Worm (Caenorhabditis elegans) whole organism, mixed stage, embryonic: ENCODE results near the gene F53H4.4.
A peak's percentile ranks its signal among the peaks of the same experiment; 100 is the strongest.

Source experiments
- M03D4.4 ChIP-seq: sonication (generic microtip); optimal IDR thresholded peaks from 2 replicates; lab custom pipeline; 2017; ENCODE audit warnings: mild to moderate bottlenecking, missing genetic modification characterization, missing compliant biosample characterization
- bed-3 ChIP-seq: fragments of 200-800 bp; sonication (Bioruptor generic); optimal IDR thresholded peaks from 3 replicates; lab custom pipeline; 2018; ENCODE audit warnings: mild to moderate bottlenecking, missing genetic modification characterization, moderate library complexity, missing compliant biosample characterization
- blmp-1 ChIP-seq: fragments of 150-350 bp; optimal IDR thresholded peaks from 2 replicates; lab custom pipeline; 2014; ENCODE audit warnings: missing biosample characterization, missing genetic modification characterization
- ceh-39 ChIP-seq: fragments of 150-350 bp; optimal IDR thresholded peaks from 2 replicates; lab custom pipeline; 2014; ENCODE audit warnings: missing biosample characterization, missing genetic modification characterization
- ceh-43 ChIP-seq: fragments of 200-800 bp; sonication (Bioruptor generic); optimal IDR thresholded peaks from 2 replicates; lab custom pipeline; 2018; ENCODE audit warnings: mild to moderate bottlenecking, missing genetic modification characterization, moderate library complexity, missing compliant biosample characterization
- ceh-83 ChIP-seq: fragments of 200-800 bp; sonication (Bioruptor generic); optimal IDR thresholded peaks from 2 replicates; lab custom pipeline; 2018; ENCODE audit warnings: mild to moderate bottlenecking, missing genetic modification characterization, missing compliant biosample characterization
- ces-1 ChIP-seq: fragments of 150-350 bp; optimal IDR thresholded peaks from 2 replicates; lab custom pipeline; 2014; ENCODE audit warnings: missing biosample characterization, missing genetic modification reagents, missing genetic modification characterization
- cnd-1 ChIP-seq: fragments of 200-800 bp; sonication (Bioruptor generic); optimal IDR thresholded peaks from 2 replicates; lab custom pipeline; 2018; ENCODE audit warnings: mild to moderate bottlenecking, missing genetic modification characterization, missing compliant biosample characterization
- drap-1 ChIP-seq: fragments of 200-800 bp; sonication (Bioruptor generic); optimal IDR thresholded peaks from 3 replicates; lab custom pipeline; 2018; ENCODE audit warnings: mild to moderate bottlenecking, missing genetic modification characterization, missing compliant biosample characterization
- elt-1 ChIP-seq: sonication (generic microtip); optimal IDR thresholded peaks from 2 replicates; lab custom pipeline; 2017; ENCODE audit warnings: missing genetic modification characterization, mild to moderate bottlenecking, missing compliant biosample characterization, antibody characterized with exemption, moderate library complexity, borderline replicate concordance; ENCODE audit not compliant: insufficient read depth
- elt-3 ChIP-seq: fragments of 150-350 bp; optimal IDR thresholded peaks from 2 replicates; lab custom pipeline; 2014; ENCODE audit warnings: missing biosample characterization, missing genetic modification characterization
- flh-1 ChIP-seq: fragments of 200-800 bp; sonication (Bioruptor generic); optimal IDR thresholded peaks from 2 replicates; lab custom pipeline; 2018; ENCODE audit warnings: mild to moderate bottlenecking, missing genetic modification characterization, moderate library complexity, missing compliant biosample characterization
- ham-2 ChIP-seq: fragments of 200-800 bp; sonication (Bioruptor generic); optimal IDR thresholded peaks from 2 replicates; lab custom pipeline; 2018; ENCODE audit warnings: mild to moderate bottlenecking, missing genetic modification characterization, missing compliant biosample characterization
- hlh-1 ChIP-seq: fragments of 150-350 bp; optimal IDR thresholded peaks from 2 replicates; lab custom pipeline; 2014; ENCODE audit warnings: missing biosample characterization, missing genetic modification reagents, missing genetic modification characterization
- lin-13 ChIP-seq: fragments of 150-350 bp; optimal IDR thresholded peaks from 2 replicates; lab custom pipeline; 2014; ENCODE audit warnings: missing biosample characterization, missing genetic modification characterization
- lin-32 ChIP-seq: fragments of 200-800 bp; sonication (Bioruptor generic); optimal IDR thresholded peaks from 2 replicates; lab custom pipeline; 2018; ENCODE audit warnings: mild to moderate bottlenecking, missing genetic modification characterization, missing compliant biosample characterization
- lsy-2 ChIP-seq: fragments of 150-350 bp; optimal IDR thresholded peaks from 2 replicates; lab custom pipeline; 2014; ENCODE audit warnings: missing biosample characterization, missing genetic modification characterization
- mab-5 ChIP-seq: fragments of 150-350 bp; optimal IDR thresholded peaks from 2 replicates; lab custom pipeline; 2014; ENCODE audit warnings: missing biosample characterization, missing genetic modification characterization
- mep-1 ChIP-seq: fragments of 150-350 bp; optimal IDR thresholded peaks from 2 replicates; lab custom pipeline; 2017; ENCODE audit warnings: missing biosample characterization, missing genetic modification reagents, missing genetic modification characterization, inconsistent platforms
- mls-2 ChIP-seq: sonication (generic microtip); optimal IDR thresholded peaks from 2 replicates; lab custom pipeline; 2016; ENCODE audit warnings: mild to moderate bottlenecking, missing genetic modification characterization, moderate library complexity, missing compliant biosample characterization
- nhr-12 ChIP-seq: fragments of 150-350 bp; optimal IDR thresholded peaks from 2 replicates; lab custom pipeline; 2014; ENCODE audit warnings: missing biosample characterization, missing genetic modification characterization
- nhr-2 ChIP-seq: fragments of 150-350 bp; optimal IDR thresholded peaks from 2 replicates; lab custom pipeline; 2014; ENCODE audit warnings: missing biosample characterization, missing genetic modification characterization
- nhr-237 ChIP-seq: fragments of 150-350 bp; optimal IDR thresholded peaks from 2 replicates; lab custom pipeline; 2014; ENCODE audit warnings: missing biosample characterization, missing genetic modification characterization
- nhr-28 ChIP-seq: fragments of 150-350 bp; optimal IDR thresholded peaks from 2 replicates; lab custom pipeline; 2014; ENCODE audit warnings: missing biosample characterization, missing genetic modification characterization
- nhr-76 ChIP-seq: sonication (generic microtip); optimal IDR thresholded peaks from 2 replicates; lab custom pipeline; 2017; ENCODE audit warnings: missing biosample characterization, missing genetic modification characterization
- pha-4 ChIP-seq: fragments of 150-350 bp; optimal IDR thresholded peaks from 2 replicates; lab custom pipeline; 2018; ENCODE audit warnings: missing biosample characterization, missing genetic modification reagents, missing genetic modification characterization
- sem-2 ChIP-seq: fragments of 200-800 bp; sonication (Bioruptor generic); optimal IDR thresholded peaks from 2 replicates; lab custom pipeline; 2018; ENCODE audit warnings: mild to moderate bottlenecking, missing genetic modification characterization, missing compliant biosample characterization
- snpc-4 ChIP-seq: fragments of 150-350 bp; optimal IDR thresholded peaks from 2 replicates; lab custom pipeline; 2014; ENCODE audit warnings: missing biosample characterization, missing genetic modification characterization
- sptf-1 ChIP-seq: sonication (generic microtip); optimal IDR thresholded peaks from 2 replicates; lab custom pipeline; 2017; ENCODE audit warnings: mild to moderate bottlenecking, missing genetic modification characterization, moderate library complexity, missing compliant biosample characterization
- tbx-8 ChIP-seq: fragments of 200-800 bp; sonication (Bioruptor generic); optimal IDR thresholded peaks from 2 replicates; lab custom pipeline; 2018; ENCODE audit warnings: mild to moderate bottlenecking, missing genetic modification characterization, moderate library complexity, missing compliant biosample characterization
- unc-120 ChIP-seq: sonication (generic microtip); optimal IDR thresholded peaks from 2 replicates; lab custom pipeline; 2017; ENCODE audit warnings: missing genetic modification characterization, missing compliant biosample characterization; ENCODE audit not compliant: poor library complexity, severe bottlenecking
- unc-39 ChIP-seq: fragments of 150-350 bp; optimal IDR thresholded peaks from 2 replicates; lab custom pipeline; 2014; ENCODE audit warnings: missing biosample characterization, missing genetic modification characterization
- unc-62 ChIP-seq: fragments of 150-350 bp; optimal IDR thresholded peaks from 2 replicates; lab custom pipeline; 2014; ENCODE audit warnings: missing biosample characterization, missing genetic modification reagents, missing genetic modification characterization
- zip-8 ChIP-seq: fragments of 150-350 bp; optimal IDR thresholded peaks from 2 replicates; lab custom pipeline; 2014; ENCODE audit warnings: missing biosample characterization, missing genetic modification characterization
- ztf-11 ChIP-seq: fragments of 150-350 bp; optimal IDR thresholded peaks from 2 replicates; lab custom pipeline; 2014; ENCODE audit warnings: missing biosample characterization, missing genetic modification characterization

F53H4.4 gene

ce11 chrX:15831537-15831936 lies 34.6 kb upstream of the F53H4.4 start:
- TF ChIP-seq lin-13 (tag; lab: Kevin White, UChicago) (no peak), zip-8 (tag; lab: Kevin White, UChicago) (peak; percentile 93)

ce11 chrX:15838496-15838948 lies 27.7 kb upstream of the F53H4.4 start, which contains the start of gene acox-1.6:
TSS of gene acox-1.6 (minus strand) at chrX:15838546.
- TF ChIP-seq elt-1 (tag; lab: Kevin White, UChicago): no peak
- no peak for TF ChIP-seq tbx-8
- TF ChIP-seq pha-4 (tag; lab: Kevin White, UChicago): no peak
- TF ChIP-seq nhr-12 (tag; lab: Kevin White, UChicago): no peak
- TF ChIP-seq hlh-1: no peak
- no peak for TF ChIP-seq ceh-83 (GFP tag; lab: Kevin White, UChicago)
- TF ChIP-seq nhr-28 (tag; lab: Kevin White, UChicago): no peak
- no peak for TF ChIP-seq lin-13 (tag; lab: Kevin White, UChicago)
- TF ChIP-seq nhr-2: no peak
- TF ChIP-seq flh-1 (GFP tag; lab: Kevin White, UChicago): no peak
- TF ChIP-seq unc-39 (tag; lab: Kevin White, UChicago): no peak
- no peak for TF ChIP-seq mep-1 (tag; lab: Kevin White, UChicago)

DNA sequence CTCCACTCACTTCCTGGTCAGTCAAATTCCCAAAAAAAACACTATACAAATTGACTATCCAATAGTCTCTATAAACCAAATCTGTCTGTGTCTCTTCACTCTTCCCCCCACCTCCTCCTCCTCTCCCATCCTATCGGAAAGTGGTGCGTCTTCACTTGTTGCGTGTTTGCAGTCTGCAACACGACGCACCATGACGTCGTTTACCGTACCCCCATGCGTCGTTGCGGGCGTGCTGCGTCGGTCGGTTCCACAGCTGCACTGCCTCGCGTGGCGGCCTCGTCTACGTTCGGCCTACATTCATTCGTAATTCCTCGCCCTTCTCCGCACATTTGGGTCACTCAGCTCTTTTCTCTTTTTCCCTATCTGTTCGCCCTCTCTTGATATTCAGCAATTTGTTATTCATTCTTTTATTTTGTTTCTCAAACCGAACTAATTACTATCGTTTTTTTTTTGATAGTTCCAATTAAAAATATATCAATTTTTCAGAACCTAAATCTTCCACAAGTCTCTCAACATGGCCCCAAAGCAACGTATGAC lies 25.0 kb upstream of the F53H4.4 start, which contains the start of gene serp-1.1:
TSS of gene serp-1.1 (plus strand) at position 487 of the 537 bp plus-strand sequence.
- TF ChIP-seq nhr-2: peak; percentile 64
- peak; percentile 83 for TF ChIP-seq nhr-12 (tag; lab: Kevin White, UChicago)
- TF ChIP-seq elt-3 (tag; lab: Kevin White, UChicago): peak; percentile 78
- peak; percentile 99 for TF ChIP-seq lin-13 (tag; lab: Kevin White, UChicago)
- TF ChIP-seq lin-32 (GFP tag; lab: Kevin White, UChicago): no peak
- TF ChIP-seq unc-62 (GFP tag; lab: Kevin White, UChicago): peak; percentile 78
- TF ChIP-seq mep-1 (tag; lab: Kevin White, UChicago): peak; percentile 96
- peak; percentile 90 for TF ChIP-seq mls-2 (tag; lab: Kevin White, UChicago)
- TF ChIP-seq nhr-28 (tag; lab: Kevin White, UChicago): no peak
- TF ChIP-seq zip-8 (tag; lab: Kevin White, UChicago): peak; percentile 28
- peak; percentile 99 for TF ChIP-seq pha-4 (tag; lab: Kevin White, UChicago)
- peak; percentile 93 for TF ChIP-seq ceh-39
- TF ChIP-seq unc-39 (tag; lab: Kevin White, UChicago): peak; percentile 83
- peak; percentile 81 for TF ChIP-seq drap-1 (GFP tag; lab: Kevin White, UChicago)
- TF ChIP-seq mab-5 (tag; lab: Kevin White, UChicago): no peak
- peak; percentile 61 for TF ChIP-seq tbx-8
- TF ChIP-seq cnd-1: peak; percentile 90
- TF ChIP-seq sptf-1: peak; percentile 91
- peak; percentile 62 for TF ChIP-seq nhr-76 (tag; lab: Kevin White, UChicago)
- peak; percentile 97 for TF ChIP-seq ztf-11 (tag; lab: Kevin White, UChicago)
- no peak for TF ChIP-seq snpc-4
- TF ChIP-seq sem-2 (GFP tag; lab: Kevin White, UChicago): no peak
- TF ChIP-seq elt-1 (tag; lab: Kevin White, UChicago): peak; percentile 30
- peak; percentile 72 for TF ChIP-seq ces-1 (GFP tag; lab: Kevin White, UChicago)
- no peak for TF ChIP-seq ceh-43
- peak; percentile 67 for TF ChIP-seq M03D4.4 (tag; lab: Kevin White, UChicago)
- peak; percentile 89 for TF ChIP-seq nhr-237 (tag; lab: Kevin White, UChicago)
- peak; percentile 63 for TF ChIP-seq ham-2 (GFP tag; lab: Kevin White, UChicago)
- peak; percentile 73 for TF ChIP-seq hlh-1
- no peak for TF ChIP-seq bed-3 (GFP tag; lab: Kevin White, UChicago)
- peak; percentile 51 for TF ChIP-seq ceh-83 (GFP tag; lab: Kevin White, UChicago)
- no peak for TF ChIP-seq flh-1 (GFP tag; lab: Kevin White, UChicago)
- peak; percentile 0 for TF ChIP-seq blmp-1 (tag; lab: Kevin White, UChicago)
- TF ChIP-seq lsy-2: peak; percentile 100
- TF ChIP-seq unc-120: peak; percentile 86
